Worm (Caenorhabditis elegans): ENCODE measurements around the gene Y59A8B.25.
A peak's percentile ranks its signal among the peaks of the same experiment; 100 is the strongest.
"Not testable (repeated sequence)": the region's sequence is repeated elsewhere in the genome, so short reads cannot be mapped to it uniquely, and the experiment has no call there.

The Y59A8B.25 gene

DNA sequence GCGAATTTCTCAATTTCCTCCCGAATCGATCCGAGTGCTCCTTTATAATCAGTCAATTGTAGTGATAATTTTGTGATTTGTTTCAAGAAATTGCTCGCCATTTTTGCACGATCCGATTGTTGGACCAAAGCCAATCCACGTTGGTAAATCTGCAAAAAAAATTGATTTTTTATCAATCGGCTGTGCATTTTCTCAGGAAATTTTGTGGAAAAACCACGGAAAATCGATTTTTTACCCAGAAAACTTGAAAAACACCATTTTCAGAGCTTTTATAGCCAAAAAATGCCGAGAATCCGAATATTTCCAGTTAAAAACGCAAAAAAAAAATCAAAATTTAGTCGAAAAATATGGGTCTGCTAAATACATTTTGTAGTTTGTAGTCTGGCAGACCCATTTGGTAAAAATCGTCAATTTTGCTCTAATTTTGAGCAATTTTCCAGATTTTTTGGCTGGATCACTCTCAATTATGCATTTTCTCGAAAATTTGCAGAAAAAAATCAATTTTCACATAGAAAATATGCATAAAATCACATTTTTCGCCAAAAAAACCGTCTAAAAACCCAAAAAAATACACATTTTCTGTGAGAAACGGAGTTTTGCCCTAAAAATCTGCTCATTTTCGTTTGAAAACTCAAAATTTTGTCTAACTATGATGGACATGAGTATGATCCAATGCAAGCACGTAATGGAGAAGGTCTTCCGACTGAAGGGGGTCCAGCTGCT, at the start of gene Y59A8B.25, which contains the start of gene ebp-3:
Gene Y59A8B.25, minus strand, starts transcription at position 101 of the 723 bp plus-strand sequence.
Gene ebp-3, plus strand, starts transcription at position 673 of the 723 bp plus-strand sequence.
- TF ChIP-seq nfya-1 (tag; optimal IDR thresholded peaks at IDR 0.05; ENCODE audit: insufficient read depth); pha-4 (tag; optimal IDR thresholded peaks at IDR 0.05); lsy-12 (tag; optimal IDR thresholded peaks at IDR 0.05): not testable (repeated sequence)

DNA sequence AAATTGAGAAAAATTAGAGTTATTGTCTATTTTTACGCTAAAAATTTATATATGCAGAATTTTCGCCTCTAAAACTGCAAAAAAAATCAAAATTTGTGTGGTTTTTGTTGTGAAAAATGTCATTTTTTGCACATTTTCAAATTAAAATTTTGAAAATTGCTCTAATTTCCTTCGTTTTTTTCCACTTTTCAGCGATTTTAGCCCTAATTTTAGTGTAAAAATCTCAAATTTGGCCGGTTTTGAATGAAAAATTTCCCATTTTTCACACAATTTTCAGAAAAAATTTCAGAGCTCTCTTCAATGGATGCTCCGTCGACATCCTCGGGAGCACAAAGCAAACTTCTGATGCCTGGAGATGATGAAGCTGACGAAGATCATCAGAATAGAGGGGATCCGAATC, 43.2 kb upstream of the Y59A8B.25 start, which contains the start of gene par-4:
Gene par-4, plus strand, starts transcription at position 301 of the 400 bp plus-strand sequence.
- TF ChIP-seq elt-2 (tag; optimal IDR thresholded peaks at IDR 0.05), result no peak
- no peak for TF ChIP-seq ceh-9 (tag; optimal IDR thresholded peaks at IDR 0.05)
- no peak for TF ChIP-seq nhr-237 (tag; optimal IDR thresholded peaks at IDR 0.05)

DNA sequence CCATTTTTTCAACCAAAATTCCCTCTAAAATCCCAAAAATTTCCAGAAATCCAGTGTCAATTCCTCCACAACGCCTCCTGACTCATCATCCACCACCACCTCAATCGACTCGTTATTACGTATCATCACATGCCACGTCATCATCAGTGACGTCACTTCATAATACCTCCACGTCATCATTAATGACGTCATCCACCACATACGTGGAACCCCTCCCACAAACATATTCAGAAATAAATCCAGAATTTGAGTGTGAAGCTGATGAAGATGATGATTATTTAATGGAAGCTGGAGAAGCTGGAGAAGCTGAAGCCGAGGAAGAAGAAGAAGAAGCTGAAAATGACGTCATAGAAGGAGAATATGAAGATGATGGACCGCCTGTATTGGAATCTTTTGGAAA, 38.7 kb upstream of the Y59A8B.25 start:
- TF ChIP-seq ztf-11 (tag; optimal IDR thresholded peaks at IDR 0.05) (no peak), unc-39 (tag; optimal IDR thresholded peaks at IDR 0.05) (no peak), nfya-1 (tag; optimal IDR thresholded peaks at IDR 0.05; ENCODE audit: insufficient read depth) (no peak), lin-39 (tag; optimal IDR thresholded peaks at IDR 0.05) (no peak), ceh-28 (tag; optimal IDR thresholded peaks at IDR 0.05) (no peak)

DNA sequence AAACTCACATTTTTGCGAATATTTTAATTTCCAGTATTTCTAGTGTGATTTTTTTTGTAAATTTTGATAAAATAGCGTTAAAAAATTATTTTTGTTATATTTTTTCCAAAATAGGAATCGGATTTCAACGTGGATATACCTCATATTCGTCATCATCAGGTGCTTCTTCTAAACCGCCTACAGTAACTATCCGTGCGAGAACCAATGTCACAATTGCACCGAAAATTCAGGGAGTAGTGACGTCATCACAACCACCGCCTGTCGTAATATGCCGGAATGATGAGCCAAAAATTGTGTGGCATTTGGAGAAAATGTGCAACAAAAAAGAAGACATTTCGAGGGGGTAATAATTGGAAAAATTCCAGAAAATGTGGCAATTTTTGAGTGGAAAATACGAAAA, 36.0 kb upstream of the Y59A8B.25 start:
- TF ChIP-seq pha-4 (tag; optimal IDR thresholded peaks at IDR 0.05) (no peak), ceh-16 (tag; optimal IDR thresholded peaks at IDR 0.05) (no peak), lsy-12 (tag; optimal IDR thresholded peaks at IDR 0.05) (no peak), zag-1 (tag; optimal IDR thresholded peaks at IDR 0.05) (no peak), fkh-10 (GFP tag; optimal IDR thresholded peaks at IDR 0.05) (no peak), unc-62 (GFP tag; optimal IDR thresholded peaks at IDR 0.05) (no peak), ztf-4 (tag; optimal IDR thresholded peaks at IDR 0.05) (no peak), elt-2 (tag; optimal IDR thresholded peaks at IDR 0.05) (no peak), mml-1 (tag; optimal IDR thresholded peaks at IDR 0.05) (no peak), ceh-9 (tag; optimal IDR thresholded peaks at IDR 0.05) (no peak), nhr-77 (tag; optimal IDR thresholded peaks at IDR 0.05) (no peak), ZK546.5 (tag; optimal IDR thresholded peaks at IDR 0.05) (no peak), R02D3.7 (tag; optimal IDR thresholded peaks at IDR 0.05) (no peak), elt-3 (tag; optimal IDR thresholded peaks at IDR 0.05) (no peak)

DNA sequence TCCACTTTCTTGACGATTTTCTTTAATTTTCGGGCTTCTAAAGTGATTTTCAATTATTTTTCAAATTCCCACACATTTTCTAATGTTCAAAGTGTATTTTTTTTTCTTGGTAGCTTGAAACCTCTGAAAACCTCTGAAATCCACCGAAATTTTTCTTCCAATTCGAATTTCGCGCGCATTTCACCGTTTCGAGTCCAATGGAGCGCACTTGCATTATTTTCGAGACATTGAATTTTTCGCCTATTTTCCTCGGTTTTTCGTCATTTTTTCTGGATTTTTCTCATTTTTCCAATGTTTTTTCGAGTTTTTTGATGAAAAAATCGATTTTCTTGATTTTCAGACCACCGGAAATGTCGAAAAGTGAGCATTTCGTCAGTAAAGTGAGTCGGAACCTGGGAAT, 31.6 kb upstream of the Y59A8B.25 start, which contains the start of gene slr-2:
Gene slr-2, plus strand, starts transcription at position 341 of the 400 bp plus-strand sequence.
- TF ChIP-seq zag-1 (tag; optimal IDR thresholded peaks at IDR 0.05) (no peak), lin-15B (tag; optimal IDR thresholded peaks at IDR 0.05) (peak; percentile 65), nhr-43 (tag; optimal IDR thresholded peaks at IDR 0.05; ENCODE audit: poor library complexity, severe bottlenecking) (no peak), nfya-1 (tag; optimal IDR thresholded peaks at IDR 0.05; ENCODE audit: insufficient read depth) (peak; percentile 65), pha-4 (tag; optimal IDR thresholded peaks at IDR 0.05) (peak; percentile 60), nhr-77 (tag; optimal IDR thresholded peaks at IDR 0.05) (no peak), aly-2 (tag; optimal IDR thresholded peaks at IDR 0.05) (no peak), nhr-237 (tag; optimal IDR thresholded peaks at IDR 0.05) (no peak), nhr-25 (tag; optimal IDR thresholded peaks at IDR 0.05) (no peak), lin-39 (tag; optimal IDR thresholded peaks at IDR 0.05) (no peak), elt-2 (tag; optimal IDR thresholded peaks at IDR 0.05) (no peak), skn-1 (tag; optimal IDR thresholded peaks at IDR 0.05) (no peak), hmg-11 (tag; optimal IDR thresholded peaks at IDR 0.05) (no peak), ceh-28 (tag; optimal IDR thresholded peaks at IDR 0.05) (no peak), ceh-9 (tag; optimal IDR thresholded peaks at IDR 0.05) (no peak), nhr-67 (tag; optimal IDR thresholded peaks at IDR 0.05) (no peak), mml-1 (tag; optimal IDR thresholded peaks at IDR 0.05) (no peak), elt-3 (tag; optimal IDR thresholded peaks at IDR 0.05) (no peak), ceh-82 (tag; optimal IDR thresholded peaks at IDR 0.05) (no peak), egl-27 (tag; optimal IDR thresholded peaks at IDR 0.05) (no peak), nhr-23 (tag; optimal IDR thresholded peaks at IDR 0.05) (peak; percentile 8)

Data from whole organism, L3 larva.